Worm (Caenorhabditis elegans) whole organism, dauer: ENCODE measurements around the gene F35G12.5.

Source experiments
- unc-62 ChIP-seq: sonication (generic microtip); optimal IDR thresholded peaks from 2 replicates; lab custom pipeline; 2017; ENCODE audit warnings: missing biosample characterization, missing genetic modification reagents, missing genetic modification characterization

Gene F35G12.5

ce11 chrIII:4593098-4593697 is 9.3 kb downstream of the F35G12.5 start, which contains the start of gene erh-2:
Gene erh-2 (plus strand): TSS chrIII:4593231.
- no peak for TF ChIP-seq unc-62

DNA sequence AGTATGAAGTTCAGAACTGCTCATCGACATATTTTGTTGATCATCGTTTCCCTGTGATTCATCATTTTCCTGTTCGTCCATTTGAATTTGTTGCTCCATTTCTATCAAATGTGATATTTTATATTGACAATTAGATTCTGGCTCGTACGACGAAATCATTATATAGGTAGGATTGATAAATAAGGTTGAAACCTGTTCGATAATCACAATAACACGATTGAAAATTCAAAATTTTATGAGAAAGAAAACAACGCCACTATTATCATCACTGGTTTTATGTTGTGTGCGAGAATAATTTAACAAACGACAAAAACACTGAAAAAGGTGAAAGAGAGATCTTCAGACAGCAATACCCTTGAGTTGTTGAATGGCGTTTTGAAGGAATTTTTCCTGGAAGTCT is 10.4 kb downstream of the F35G12.5 start, which contains the start of gene apc-11:
Gene apc-11 (minus strand): TSS at position 101 of the 400 bp plus-strand sequence.
- TF ChIP-seq unc-62: no peak

DNA sequence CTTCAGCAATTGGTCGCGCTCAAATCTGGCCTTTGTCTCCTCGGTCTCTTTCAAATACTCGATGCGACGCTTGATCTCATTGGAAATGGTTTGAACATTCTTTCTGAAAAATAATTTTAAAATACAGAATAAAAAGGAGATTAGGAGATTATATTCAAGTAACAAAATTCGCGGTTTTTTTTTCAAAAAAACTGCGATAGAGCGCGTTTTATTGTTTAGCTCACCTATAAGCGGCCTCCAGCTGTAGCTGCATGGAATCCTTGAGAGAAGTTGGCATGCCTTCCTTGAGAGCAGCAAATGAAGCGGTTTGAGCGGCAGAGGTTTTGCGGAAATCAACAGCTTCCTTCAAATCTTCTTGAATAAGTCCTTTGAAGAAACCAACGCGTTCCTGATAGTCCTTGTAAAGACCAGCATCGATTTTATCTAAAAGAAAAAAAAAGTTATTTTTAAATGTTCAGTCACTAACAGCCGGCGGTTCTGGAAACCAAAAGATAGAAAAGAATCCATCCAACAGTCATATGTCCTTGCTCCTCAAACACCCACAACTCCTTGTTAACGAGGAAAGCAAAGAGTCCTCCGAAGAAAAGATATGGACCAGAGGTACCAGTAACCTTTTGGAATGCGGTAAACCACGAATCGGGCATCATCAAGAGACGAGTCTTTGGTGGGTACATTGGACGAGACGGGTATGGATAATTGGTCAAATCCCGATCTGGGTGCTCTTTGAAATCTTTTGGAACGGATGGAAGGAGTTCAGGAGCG is 11.0 kb downstream of the F35G12.5 start:
- TF ChIP-seq unc-62: no peak

ce11 chrIII:4595771-4596227 is 11.9 kb downstream of the F35G12.5 start, which contains the start of gene asb-1:
Gene asb-1 (minus strand): TSS chrIII:4595821.
- no peak for TF ChIP-seq unc-62

ce11 chrIII:4600139-4600762 is 16.3 kb downstream of the F35G12.5 start, which contains the start of gene mab-21:
Gene mab-21 (plus strand): TSS chrIII:4600753.
- no peak for TF ChIP-seq unc-62

- no peak for TF ChIP-seq unc-62
These were observed 17.4 kb downstream of the F35G12.5 start for ce11 chrIII:4601286-4601685.

- TF ChIP-seq unc-62: no peak
These were observed 19.9 kb downstream of the F35G12.5 start for ce11 chrIII:4603837-4604236.

DNA sequence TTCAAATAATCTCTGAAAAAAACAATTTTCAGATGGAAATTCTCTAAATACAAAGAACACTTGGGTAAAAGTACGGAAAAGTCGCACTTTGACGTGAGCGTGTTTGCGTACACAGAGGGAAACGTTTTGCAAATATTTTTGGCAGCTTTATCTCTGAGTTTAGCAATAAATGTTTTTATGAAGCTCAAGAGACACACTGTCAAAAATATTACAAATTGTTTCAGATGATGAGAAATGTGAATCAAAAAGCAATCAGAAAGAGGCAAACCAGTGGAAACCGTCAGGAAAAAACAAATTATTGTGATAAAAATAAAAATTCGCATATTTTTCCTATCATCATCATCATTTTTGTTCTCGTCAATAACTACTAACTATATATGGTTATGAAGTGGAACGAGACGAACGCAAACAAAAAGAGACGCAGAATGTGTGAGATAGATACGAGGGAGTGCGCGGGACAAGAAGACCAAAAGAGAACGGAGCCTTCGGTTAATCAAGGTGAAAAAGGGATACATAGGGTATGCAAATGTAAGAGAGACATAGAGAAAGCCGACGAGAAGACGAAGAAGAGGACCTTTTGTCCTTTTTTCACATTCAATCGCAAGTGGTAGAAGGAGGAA is 28.5 kb downstream of the F35G12.5 start, which contains the start of gene sel-2:
Gene sel-2 (minus strand): TSS at position 51 of the 620 bp plus-strand sequence.
- no peak for TF ChIP-seq unc-62

ce11 chrIII:4616071-4616571 is 32.2 kb downstream of the F35G12.5 start, which contains the start of gene lips-3:
Gene lips-3 (plus strand): TSS chrIII:4616528.
- no peak for TF ChIP-seq unc-62

- no peak for TF ChIP-seq unc-62
These were observed 38.6 kb downstream of the F35G12.5 start, which contains the start of gene lron-5 for ce11 chrIII:4622375-4623130. Gene lron-5 (plus strand): TSS chrIII:4623029.

DNA sequence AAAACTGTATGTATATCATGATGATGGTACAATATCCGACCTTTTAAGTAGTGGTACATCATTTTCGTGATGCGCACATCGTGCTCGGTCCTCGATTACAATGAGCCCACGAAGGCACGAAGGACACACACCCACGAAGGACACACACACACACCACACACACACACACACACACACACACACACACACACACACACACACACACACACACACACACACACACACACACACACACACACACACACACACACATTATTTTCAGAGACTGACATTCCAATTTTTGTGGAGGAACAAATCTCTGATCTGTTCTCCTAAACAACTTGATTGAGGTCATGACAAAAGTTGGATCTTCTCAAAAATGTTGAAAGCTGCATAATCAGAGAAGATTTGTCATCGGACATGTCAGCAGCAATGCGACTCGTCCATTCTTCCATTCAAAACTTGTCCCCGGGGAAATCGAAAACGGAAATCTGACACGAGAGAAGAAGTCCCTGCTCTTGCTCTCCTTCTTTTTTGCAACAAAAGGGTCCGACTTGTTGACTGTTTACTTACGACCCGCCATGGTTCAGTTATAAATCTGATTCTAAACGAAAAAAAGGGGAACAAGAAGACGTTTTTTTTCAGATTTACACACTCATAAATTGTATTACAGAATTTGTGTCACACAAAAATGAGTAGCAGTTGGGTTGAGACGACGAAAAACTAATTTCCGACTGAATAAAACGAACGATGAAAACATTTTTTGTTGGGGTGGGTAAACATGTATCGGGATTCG is 42.4 kb downstream of the F35G12.5 start:
- no peak for TF ChIP-seq unc-62

- TF ChIP-seq unc-62: no peak
These were observed 44.2 kb downstream of the F35G12.5 start, which contains the start of gene clec-151 for ce11 chrIII:4628165-4628564. Gene clec-151 (plus strand): TSS chrIII:4628465.

DNA sequence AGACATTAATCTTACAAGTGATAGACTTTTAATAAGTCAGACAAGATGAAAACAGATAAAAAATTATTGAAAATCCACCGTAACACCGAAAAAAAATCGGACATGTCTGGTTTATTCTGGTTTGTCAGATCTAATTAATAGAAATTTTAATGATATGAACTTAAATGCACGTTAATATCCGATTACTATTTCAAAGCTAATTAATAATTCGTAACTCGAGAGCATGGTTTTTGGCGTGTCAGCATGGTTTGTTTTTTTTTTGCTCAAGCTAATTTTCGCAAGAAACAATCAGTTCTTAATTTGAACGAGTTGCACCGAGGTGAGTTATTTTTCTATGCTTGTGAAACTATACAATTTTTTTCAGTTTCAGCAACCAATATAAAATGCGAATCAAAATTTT is 51.0 kb downstream of the F35G12.5 start, which contains the start of gene clec-153:
Gene clec-153 (plus strand): TSS at position 301 of the 400 bp plus-strand sequence.
- no peak for TF ChIP-seq unc-62
